Worm (Caenorhabditis elegans): ENCODE results near the gene ifp-1.

Gene ifp-1

ce11 chrX:9705257-9706035 lies 25.5 kb upstream of the ifp-1 start:
- TF ChIP-seq elt-2 (tag; optimal IDR thresholded peaks at IDR 0.05), result peak; percentile 35
- TF ChIP-seq unc-3 (GFP tag; conservative IDR thresholded peaks at IDR 0.05), result no peak
- TF ChIP-seq unc-3 (tag; optimal IDR thresholded peaks at IDR 0.05), result no peak
- TF ChIP-seq sdc-2 (tag; optimal IDR thresholded peaks at IDR 0.05), result no peak
- peak; percentile 53 for TF ChIP-seq unc-42 (tag; optimal IDR thresholded peaks at IDR 0.05)

ce11 chrX:9702790-9703189 lies 22.8 kb upstream of the ifp-1 start:
- TF ChIP-seq ceh-48 (tag; optimal IDR thresholded peaks at IDR 0.05) (no peak), tbx-2 (tag; optimal IDR thresholded peaks at IDR 0.05) (no peak), unc-42 (tag; optimal IDR thresholded peaks at IDR 0.05) (peak; percentile 12)

ce11 chrX:9698359-9698758 lies 18.4 kb upstream of the ifp-1 start, which contains the start of gene dyf-7:
Gene dyf-7 (plus strand): TSS chrX:9698659.
- TF ChIP-seq gmeb-2 (tag; optimal IDR thresholded peaks at IDR 0.05), result no peak
- TF ChIP-seq ceh-48 (tag; optimal IDR thresholded peaks at IDR 0.05), result no peak
- TF ChIP-seq hlh-15 (tag; optimal IDR thresholded peaks at IDR 0.05), result no peak
- TF ChIP-seq pat-9 (tag; optimal IDR thresholded peaks at IDR 0.05), result no peak
- no peak for TF ChIP-seq ets-4 (tag; optimal IDR thresholded peaks at IDR 0.05)
- TF ChIP-seq ceh-30 (tag; optimal IDR thresholded peaks at IDR 0.05), result no peak
- TF ChIP-seq che-1 (tag; optimal IDR thresholded peaks at IDR 0.05), result no peak
- no peak for TF ChIP-seq ceh-18 (tag; optimal IDR thresholded peaks at IDR 0.05)
- no peak for TF ChIP-seq hlh-13 (GFP tag; optimal IDR thresholded peaks at IDR 0.05)
- TF ChIP-seq pha-4 (tag; optimal IDR thresholded peaks at IDR 0.05), result no peak
- no peak for TF ChIP-seq ref-2 (tag; optimal IDR thresholded peaks at IDR 0.05)
- no peak for TF ChIP-seq hlh-30 (tag; optimal IDR thresholded peaks at IDR 0.05; ENCODE audit: insufficient read depth)
- TF ChIP-seq tbx-2 (tag; optimal IDR thresholded peaks at IDR 0.05), result no peak
- TF ChIP-seq hlh-6 (tag; optimal IDR thresholded peaks at IDR 0.05), result no peak
- TF ChIP-seq ztf-16 (tag; optimal IDR thresholded peaks at IDR 0.05), result no peak
- no peak for TF ChIP-seq lin-11 (tag; optimal IDR thresholded peaks at IDR 0.05)
- no peak for TF ChIP-seq Y22D7AL.16 (tag; optimal IDR thresholded peaks at IDR 0.05)
- TF ChIP-seq ceh-9 (tag; optimal IDR thresholded peaks at IDR 0.05), result no peak

- TF ChIP-seq pha-4 (tag; optimal IDR thresholded peaks at IDR 0.05) (no peak), nfya-1 (tag; optimal IDR thresholded peaks at IDR 0.05) (no peak), ref-2 (tag; optimal IDR thresholded peaks at IDR 0.05) (no peak), C08G9.2 (tag; optimal IDR thresholded peaks at IDR 0.05) (no peak), elt-2 (tag; optimal IDR thresholded peaks at IDR 0.05) (no peak), lim-6 (tag; optimal IDR thresholded peaks at IDR 0.05) (no peak), che-1 (tag; optimal IDR thresholded peaks at IDR 0.05) (no peak), madf-2 (tag; optimal IDR thresholded peaks at IDR 0.05) (no peak), sox-2 (GFP tag; IDR thresholded peaks at IDR 0.05) (no peak), gmeb-2 (tag; optimal IDR thresholded peaks at IDR 0.05) (no peak), syd-9 (tag; optimal IDR thresholded peaks at IDR 0.05) (no peak), ceh-30 (tag; optimal IDR thresholded peaks at IDR 0.05) (no peak), sdc-2 (tag; optimal IDR thresholded peaks at IDR 0.05) (no peak), T23F11.4 (GFP tag; optimal IDR thresholded peaks at IDR 0.05) (no peak), ceh-9 (tag; optimal IDR thresholded peaks at IDR 0.05) (no peak)
Measured at ce11 chrX:9697655-9698054, 17.7 kb upstream of the ifp-1 start.

ce11 chrX:9690445-9690844 lies 10.5 kb upstream of the ifp-1 start, which contains the start of gene npr-18:
Gene npr-18 (plus strand): TSS chrX:9690745.
- no peak for TF ChIP-seq T23F11.4 (GFP tag; optimal IDR thresholded peaks at IDR 0.05)
- no peak for TF ChIP-seq ceh-45 (GFP tag; IDR thresholded peaks at IDR 0.05)

- peak; percentile 44 for TF ChIP-seq elt-2 (tag; optimal IDR thresholded peaks at IDR 0.05)
- TF ChIP-seq ceh-24 (tag; optimal IDR thresholded peaks at IDR 0.05), result no peak
- TF ChIP-seq dve-1 (tag; optimal IDR thresholded peaks at IDR 0.05), result no peak
Measured at ce11 chrX:9687264-9687663, 7.3 kb upstream of the ifp-1 start.

Measured in whole organism, late embryonic.